Worm (Caenorhabditis elegans) whole organism, young adult: ENCODE data around the gene K02E10.5.

ENCODE experiments used
- B0261.1 ChIP-seq: sonication (generic microtip); optimal IDR thresholded peaks from 2 replicates; lab custom pipeline; 2016; ENCODE audit warnings: mild to moderate bottlenecking, missing genetic modification characterization, moderate library complexity, missing compliant biosample characterization
- B0336.3 ChIP-seq: fragments of 200-800 bp; sonication (Bioruptor generic); IDR thresholded peaks from 2 replicates; pipeline ENCODE4 v1.3.6; 2022; ENCODE audit warnings: missing genetic modification characterization, missing compliant biosample characterization
- C06A6.2 ChIP-seq: fragments of 200-800 bp; sonication (Bioruptor generic); conservative IDR thresholded peaks from 2 replicates; pipeline ENCODE4 v1.3.6; 2022; ENCODE audit warnings: missing genetic modification characterization, missing compliant biosample characterization
- D2030.7 ChIP-seq: fragments of 200-800 bp; sonication (Bioruptor generic); IDR thresholded peaks from 2 replicates; pipeline ENCODE4 v1.3.6; 2022; ENCODE audit warnings: missing genetic modification reagents, missing genetic modification characterization, missing compliant biosample characterization
- F22D6.2 ChIP-seq: sonication (generic microtip); optimal IDR thresholded peaks from 2 replicates; lab custom pipeline; 2016; ENCODE audit warnings: mild to moderate bottlenecking, missing genetic modification characterization, missing compliant biosample characterization
- F55B11.4 ChIP-seq: sonication (generic microtip); optimal IDR thresholded peaks from 2 replicates; lab custom pipeline; 2016; ENCODE audit warnings: missing compliant biosample characterization, missing genetic modification characterization, borderline replicate concordance; ENCODE audit not compliant: insufficient read depth
- K11D2.4 ChIP-seq: fragments of 200-800 bp; sonication (Bioruptor generic); IDR thresholded peaks from 2 replicates; pipeline ENCODE4 v1.3.6; 2022; ENCODE audit warnings: missing genetic modification reagents, missing genetic modification characterization, missing compliant biosample characterization
- T26A5.8 ChIP-seq: sonication (generic microtip); optimal IDR thresholded peaks from 2 replicates; lab custom pipeline; 2016; ENCODE audit warnings: missing genetic modification characterization, missing compliant biosample characterization
- Y53F4B.3 ChIP-seq: fragments of 200-800 bp; sonication (Bioruptor generic); IDR thresholded peaks from 2 replicates; pipeline ENCODE4 v1.3.6; 2022; ENCODE audit warnings: missing genetic modification reagents, missing genetic modification characterization, missing compliant biosample characterization
- ama-1 ChIP-seq, 3 experiments: fragments of 150-350 bp in 1 of 3; sonication (generic microtip) in 2 of 3; optimal IDR thresholded peaks; 2 replicates each; lab custom pipeline; 2014 to 2018; ENCODE audit warnings: missing biosample characterization in 2 of 3, missing genetic modification characterization in 2 of 3, missing genetic modification reagents in 2 of 3
- aptf-2 ChIP-seq: fragments of 200-800 bp; sonication (Bioruptor generic); conservative IDR thresholded peaks from 2 replicates; pipeline ENCODE4 v1.3.6; 2022; ENCODE audit warnings: missing genetic modification reagents, missing genetic modification characterization, missing compliant biosample characterization
- atf-7 ChIP-seq: sonication (generic microtip); optimal IDR thresholded peaks from 2 replicates; lab custom pipeline; 2017; ENCODE audit warnings: mild to moderate bottlenecking, missing genetic modification characterization, missing compliant biosample characterization
- bed-1 ChIP-seq: fragments of 200-800 bp; sonication (Bioruptor generic); IDR thresholded peaks from 2 replicates; pipeline ENCODE4 v1.3.6; 2022; ENCODE audit warnings: missing genetic modification reagents, missing genetic modification characterization, missing compliant biosample characterization
- bed-2 ChIP-seq: fragments of 200-800 bp; sonication (Bioruptor generic); IDR thresholded peaks from 2 replicates; pipeline ENCODE4 v1.3.6; 2022; ENCODE audit warnings: missing genetic modification reagents, missing genetic modification characterization, missing compliant biosample characterization
- ccch-3 ChIP-seq: fragments of 200-800 bp; sonication (Bioruptor generic); optimal IDR thresholded peaks from 2 replicates; lab custom pipeline; 2018; ENCODE audit warnings: mild to moderate bottlenecking, missing genetic modification characterization, missing compliant biosample characterization
- cebp-1 ChIP-seq, 2 experiments: fragments of 200-800 bp in 1 of 2; sonication (Bioruptor generic) in 1 of 2; sonication (generic microtip) in 1 of 2; IDR thresholded peaks in 1 of 2; optimal IDR thresholded peaks in 1 of 2; 2 replicates each; pipeline versions ENCODE4 v1.3.6 to Lab custom; 2017 to 2022; ENCODE audit warnings: missing compliant biosample characterization in 2 of 2, missing genetic modification characterization in 2 of 2, mild to moderate bottlenecking in 1 of 2, missing genetic modification reagents in 1 of 2, moderate library complexity in 1 of 2
- ceh-100 ChIP-seq: fragments of 200-800 bp; sonication (Bioruptor generic); IDR thresholded peaks from 2 replicates; pipeline ENCODE4 v1.3.6; 2022; ENCODE audit warnings: missing genetic modification reagents, missing genetic modification characterization, missing compliant biosample characterization
- ceh-79 ChIP-seq: sonication (generic microtip); optimal IDR thresholded peaks from 2 replicates; lab custom pipeline; 2017; ENCODE audit warnings: mild to moderate bottlenecking, missing genetic modification characterization, missing compliant biosample characterization
- ceh-91 ChIP-seq: fragments of 200-800 bp; sonication (Bioruptor generic); IDR thresholded peaks from 2 replicates; pipeline ENCODE4 v1.3.6; 2022; ENCODE audit warnings: missing genetic modification reagents, missing genetic modification characterization, missing compliant biosample characterization
- die-1 ChIP-seq: sonication (generic microtip); optimal IDR thresholded peaks from 2 replicates; lab custom pipeline; 2016; ENCODE audit warnings: missing genotype, mild to moderate bottlenecking, missing genetic modification characterization, missing compliant biosample characterization
- egl-18 ChIP-seq: fragments of 200-800 bp; sonication (Bioruptor generic); IDR thresholded peaks from 2 replicates; pipeline ENCODE4 v1.3.6; 2022; ENCODE audit warnings: missing genetic modification reagents, missing genetic modification characterization, missing compliant biosample characterization
- fkh-3 ChIP-seq: sonication (generic microtip); optimal IDR thresholded peaks from 2 replicates; lab custom pipeline; 2016; ENCODE audit warnings: mild to moderate bottlenecking, missing genetic modification characterization, missing compliant biosample characterization
- lsl-1 ChIP-seq: fragments of 200-800 bp; sonication (Bioruptor generic); optimal IDR thresholded peaks from 2 replicates; lab custom pipeline; 2018; ENCODE audit warnings: mild to moderate bottlenecking, missing genetic modification characterization, moderate library complexity, missing compliant biosample characterization
- mcd-1 ChIP-seq: fragments of 200-800 bp; sonication (Bioruptor generic); IDR thresholded peaks from 2 replicates; pipeline ENCODE4 v1.3.6; 2022; ENCODE audit warnings: missing genetic modification reagents, missing genetic modification characterization, missing compliant biosample characterization
- pha-4 ChIP-seq: fragments of 150-350 bp; sonication (generic microtip); optimal IDR thresholded peaks from 2 replicates; lab custom pipeline; 2014; ENCODE audit warnings: missing biosample characterization, missing genetic modification reagents, missing genetic modification characterization
- rcor-1 ChIP-seq: fragments of 200-800 bp; sonication (Bioruptor generic); IDR thresholded peaks from 2 replicates; pipeline ENCODE4 v1.3.6; 2022; ENCODE audit warnings: missing genetic modification reagents, missing genetic modification characterization, missing compliant biosample characterization
- rec-8 ChIP-seq, 2 experiments: sonication (generic microtip); optimal IDR thresholded peaks; 2 replicates each; lab custom pipeline; 2016; ENCODE audit warnings: mild to moderate bottlenecking in 2 of 2, missing genetic modification characterization in 2 of 2, missing genetic modification reagents in 2 of 2, missing genotype in 2 of 2, missing biosample characterization in 1 of 2, missing compliant biosample characterization in 1 of 2, moderate library complexity in 1 of 2
- snpc-1.1 ChIP-seq: sonication (generic microtip); optimal IDR thresholded peaks from 2 replicates; lab custom pipeline; 2017; ENCODE audit warnings: missing genetic modification characterization, mild to moderate bottlenecking, missing compliant biosample characterization, antibody characterized with exemption, moderate library complexity, missing genotype, missing genetic modification reagents; ENCODE audit not compliant: insufficient read depth
- snpc-1.3 ChIP-seq: sonication (generic microtip); optimal IDR thresholded peaks from 2 replicates; lab custom pipeline; 2017; ENCODE audit warnings: missing genetic modification characterization, mild to moderate bottlenecking, missing compliant biosample characterization, antibody characterized with exemption, moderate library complexity, missing genotype, missing genetic modification reagents; ENCODE audit not compliant: insufficient read depth
- snpc-3.4 ChIP-seq: sonication (generic microtip); optimal IDR thresholded peaks from 2 replicates; lab custom pipeline; 2017; ENCODE audit warnings: missing genetic modification characterization, mild to moderate bottlenecking, missing compliant biosample characterization, antibody characterized with exemption, moderate library complexity, missing genotype, missing genetic modification reagents
- snpc-4 ChIP-seq, 5 experiments: fragments of 150-350 bp in 1 of 5; sonication (generic microtip) in 4 of 5; optimal IDR thresholded peaks; 2 replicates each; lab custom pipeline; 2014 to 2018; ENCODE audit warnings: missing genetic modification characterization in 5 of 5, missing biosample characterization in 3 of 5, antibody characterized with exemption in 2 of 5, mild to moderate bottlenecking in 2 of 5, missing compliant biosample characterization in 2 of 5, missing genotype in 2 of 5, moderate library complexity in 2 of 5, missing genetic modification reagents in 1 of 5
- tlf-1 ChIP-seq: fragments of 200-800 bp; sonication (Bioruptor generic); optimal IDR thresholded peaks from 2 replicates; lab custom pipeline; 2018; ENCODE audit warnings: mild to moderate bottlenecking, missing genetic modification characterization, missing compliant biosample characterization
- unc-62 ChIP-seq: fragments of 150-350 bp; optimal IDR thresholded peaks from 2 replicates; lab custom pipeline; 2014; ENCODE audit warnings: missing biosample characterization, missing genetic modification reagents, missing genetic modification characterization
- xnd-1 ChIP-seq: sonication (generic microtip); optimal IDR thresholded peaks from 2 replicates; lab custom pipeline; 2016; ENCODE audit warnings: missing genotype, missing genetic modification reagents, missing genetic modification characterization, missing compliant biosample characterization
- ztf-25 ChIP-seq: fragments of 200-800 bp; sonication (Bioruptor generic); IDR thresholded peaks from 2 replicates; pipeline ENCODE4 v1.3.6; 2022; ENCODE audit warnings: missing genetic modification reagents, missing genetic modification characterization, missing compliant biosample characterization

Gene K02E10.5

ce11 chrX:2464064-2464463, 14.7 kb downstream of the K02E10.5 start:
- TF ChIP-seq atf-7 (tag; lab: Kevin White, UChicago) (no peak), snpc-3.4 (tag; lab: Kevin White, UChicago) (no peak)

DNA sequence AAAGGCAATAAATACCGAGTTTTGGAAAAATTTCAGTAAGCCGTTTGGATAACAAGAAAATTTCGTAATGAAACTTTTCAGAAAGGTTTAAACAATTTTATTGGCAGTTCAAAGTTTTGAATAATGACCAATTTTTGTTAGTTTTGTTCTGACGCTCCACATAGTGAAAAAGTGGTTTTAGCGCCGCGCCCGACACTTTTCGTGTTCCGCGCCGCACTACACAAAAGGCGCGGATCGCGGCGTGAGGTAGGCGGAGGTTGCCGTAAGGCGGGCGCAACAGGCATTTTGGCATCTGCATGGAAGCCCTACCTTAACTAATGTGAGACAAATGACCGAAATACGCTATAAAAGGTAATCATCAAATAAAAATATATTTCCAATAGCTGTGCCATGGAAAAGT, 17.0 kb downstream of the K02E10.5 start:
- TF ChIP-seq C06A6.2 (no peak), unc-62 (GFP tag; lab: Kevin White, UChicago) (no peak), fkh-3 (no peak), aptf-2 (GFP tag; lab: Robert Waterston, UW) (no peak), B0261.1 (tag; lab: Kevin White, UChicago) (no peak), snpc-4 (GFP tag; optimal IDR thresholded peaks at IDR 0.05; lab: Kevin White, UChicago) (no peak), snpc-4 (tag; optimal IDR thresholded peaks at IDR 0.05; lab: Kevin White, UChicago) (peak in 2 of 4 experiments; percentile 52 to 76), T26A5.8 (no peak), bed-1 (GFP tag; lab: Robert Waterston, UW) (no peak), snpc-1.3 (tag; lab: Kevin White, UChicago) (no peak), egl-18 (no peak), xnd-1 (tag; lab: Kevin White, UChicago) (no peak), tlf-1 (no peak), ceh-100 (no peak), Y53F4B.3 (GFP tag; lab: Robert Waterston, UW) (no peak), ceh-91 (GFP tag; lab: Robert Waterston, UW) (no peak), snpc-1.1 (tag; lab: Kevin White, UChicago) (peak; percentile 42), bed-2 (no peak)
- TF ChIP-seq, all 124 proteins: peak for 2

ce11 chrX:2459793-2460192, 18.9 kb downstream of the K02E10.5 start, which contains the start of gene fox-1:
TSS of gene fox-1 (minus strand) at chrX:2459893.
- no peak for TF ChIP-seq die-1 (tag; lab: Kevin White, UChicago)
- no peak for TF ChIP-seq F55B11.4 (tag; lab: Kevin White, UChicago)
- no peak for TF ChIP-seq D2030.7 (GFP tag; lab: Robert Waterston, UW)
- TF ChIP-seq ama-1 (optimal IDR thresholded peaks at IDR 0.05; lab: Kevin White, UChicago), result no peak
- no peak for TF ChIP-seq ama-1 (GFP tag; optimal IDR thresholded peaks at IDR 0.05; lab: Kevin White, UChicago)
- no peak for TF ChIP-seq B0336.3 (GFP tag; lab: Robert Waterston, UW)
- no peak for TF ChIP-seq F22D6.2 (tag; lab: Kevin White, UChicago)

ce11 chrX:2457461-2457860, 21.3 kb downstream of the K02E10.5 start:
- TF ChIP-seq die-1 (tag; lab: Kevin White, UChicago), result no peak
- TF ChIP-seq ztf-25, result no peak
- TF ChIP-seq bed-2, result no peak
- TF ChIP-seq K11D2.4 (GFP tag; lab: Robert Waterston, UW), result no peak
- TF ChIP-seq ccch-3 (GFP tag; lab: Kevin White, UChicago), result no peak
- TF ChIP-seq rec-8 (tag; optimal IDR thresholded peaks at IDR 0.05; lab: Kevin White, UChicago), result no peak
- TF ChIP-seq mcd-1 (GFP tag; lab: Robert Waterston, UW), result no peak
- TF ChIP-seq lsl-1, result no peak
- no peak for TF ChIP-seq rcor-1 (GFP tag; lab: Robert Waterston, UW)
- TF ChIP-seq pha-4 (tag; lab: Kevin White, UChicago), result no peak
- TF ChIP-seq cebp-1 (GFP tag; IDR thresholded peaks at IDR 0.05; lab: Robert Waterston, UW), result no peak
- no peak for TF ChIP-seq cebp-1 (tag; optimal IDR thresholded peaks at IDR 0.05; lab: Kevin White, UChicago)
- no peak for TF ChIP-seq F22D6.2 (tag; lab: Kevin White, UChicago)
- no peak for TF ChIP-seq ceh-79 (tag; lab: Kevin White, UChicago)
